Worm (Caenorhabditis elegans) whole organism, midembryonic: ENCODE data around the gene K03A1.4.

Source experiments
- T22C8.4 ChIP-seq: fragments of 200-800 bp; sonication (Bioruptor generic); IDR thresholded peaks from 2 replicates; pipeline ENCODE4 v1.3.6; 2022; ENCODE audit warnings: missing genetic modification characterization, missing compliant biosample characterization
- cog-1 ChIP-seq: sonication (generic microtip); optimal IDR thresholded peaks from 2 replicates; lab custom pipeline; 2016; ENCODE audit warnings: missing genetic modification characterization, missing compliant biosample characterization
- flt-1 ChIP-seq: fragments of 200-800 bp; sonication (Bioruptor generic); IDR thresholded peaks from 2 replicates; pipeline ENCODE4 v1.3.6; 2022; ENCODE audit warnings: missing genetic modification characterization, missing compliant biosample characterization
- klf-2 ChIP-seq: fragments of 200-800 bp; sonication (Bioruptor generic); conservative IDR thresholded peaks from 2 replicates; pipeline ENCODE4 v1.3.6; 2022; ENCODE audit warnings: missing genetic modification reagents, missing genetic modification characterization, missing compliant biosample characterization
- med-1 ChIP-seq: sonication (generic microtip); optimal IDR thresholded peaks from 2 replicates; lab custom pipeline; 2017; ENCODE audit warnings: missing genetic modification characterization, mild to moderate bottlenecking, missing compliant biosample characterization, antibody characterized with exemption, missing genetic modification reagents; ENCODE audit not compliant: insufficient read depth
- ref-1 ChIP-seq: fragments of 200-800 bp; sonication (Bioruptor generic); conservative IDR thresholded peaks from 2 replicates; pipeline ENCODE4 v1.3.6; 2022; ENCODE audit warnings: missing genetic modification reagents, missing genetic modification characterization, missing compliant biosample characterization
- tab-1 ChIP-seq: fragments of 200-800 bp; sonication (Bioruptor generic); IDR thresholded peaks from 2 replicates; pipeline ENCODE4 v1.3.6; 2022; ENCODE audit warnings: missing genetic modification characterization, missing compliant biosample characterization
- ztf-23 ChIP-seq: fragments of 200-800 bp; sonication (Bioruptor generic); IDR thresholded peaks from 2 replicates; pipeline ENCODE4 v1.3.6; 2022; ENCODE audit warnings: missing genetic modification reagents, missing genetic modification characterization, missing compliant biosample characterization
- ztf-29 ChIP-seq: fragments of 200-800 bp; sonication (Bioruptor generic); IDR thresholded peaks from 2 replicates; pipeline ENCODE4 v1.3.6; 2022; ENCODE audit warnings: missing genetic modification reagents, missing genetic modification characterization, missing compliant biosample characterization

Gene K03A1.4

ce11 chrX:7260327-7261019 lies 38.1 kb downstream of the K03A1.4 start, which contains the start of gene lact-1:
TSS of gene lact-1 (minus strand) at chrX:7260377.
- no peak for TF ChIP-seq med-1 (GFP tag; lab: Kevin White, UChicago)
- TF ChIP-seq ref-1, result no peak
- no peak for TF ChIP-seq ztf-29
- no peak for TF ChIP-seq klf-2
- no peak for TF ChIP-seq flt-1 (GFP tag; lab: Robert Waterston, UW)
- TF ChIP-seq T22C8.4 (GFP tag; lab: Robert Waterston, UW), result no peak
- no peak for TF ChIP-seq ztf-23 (GFP tag; lab: Robert Waterston, UW)
- TF ChIP-seq tab-1, result no peak
- no peak for TF ChIP-seq cog-1

DNA sequence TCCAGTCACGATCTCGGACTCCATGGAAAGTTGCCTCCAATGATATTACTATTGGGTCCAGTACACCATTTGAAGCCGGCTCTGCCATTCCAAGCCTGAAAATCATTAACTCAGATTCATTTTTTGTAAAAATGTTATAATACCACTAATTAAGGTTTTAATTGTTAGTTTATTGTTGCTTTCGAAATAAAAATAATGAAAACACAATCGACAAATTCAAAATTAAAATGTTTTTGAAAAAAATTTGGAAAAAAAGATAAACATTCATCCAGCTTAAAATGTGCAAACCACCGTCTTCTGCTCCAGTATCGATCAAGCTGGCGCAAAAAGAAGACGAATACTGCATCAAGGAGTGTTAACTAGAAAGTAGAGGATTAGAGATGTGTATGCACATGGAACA lies 41.7 kb downstream of the K03A1.4 start, which contains the start of gene F46H5.5:
F46H5.5 (minus strand) TSS at position 101 of the 400 bp plus-strand sequence.
- TF ChIP-seq cog-1 (no peak), tab-1 (no peak), klf-2 (no peak), ref-1 (no peak), ztf-29 (no peak), med-1 (GFP tag; lab: Kevin White, UChicago) (no peak), ztf-23 (GFP tag; lab: Robert Waterston, UW) (no peak), T22C8.4 (GFP tag; lab: Robert Waterston, UW) (no peak), flt-1 (GFP tag; lab: Robert Waterston, UW) (no peak)

DNA sequence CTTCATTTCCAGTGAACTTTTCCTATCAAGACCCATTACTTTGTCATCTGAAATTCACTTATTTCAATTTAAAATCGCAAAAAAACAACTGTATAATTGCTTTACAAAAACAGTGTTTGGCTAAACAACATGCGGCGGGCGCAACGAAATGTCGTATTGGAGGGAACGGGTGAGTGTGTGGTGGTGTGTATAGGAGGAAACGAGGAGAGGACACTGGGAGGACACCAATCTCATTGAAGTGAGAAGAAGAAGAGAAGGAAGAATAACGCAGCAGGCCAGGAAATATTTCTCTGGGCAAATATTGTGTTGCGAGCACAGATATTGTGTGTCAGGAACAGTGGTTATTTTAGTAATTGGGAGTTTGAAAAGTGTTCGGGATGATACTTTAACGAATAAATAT lies 44.0 kb downstream of the K03A1.4 start, which contains the start of gene F46H5.4:
F46H5.4 (minus strand) TSS at position 53 of the 400 bp plus-strand sequence.
- TF ChIP-seq cog-1 (peak; percentile 18), ref-1 (no peak)
